Worm (Caenorhabditis elegans) whole organism, young adult: ENCODE data around the gene shc-3.
A peak's percentile ranks its signal among the peaks of the same experiment; 100 is the strongest.

Experiments used
- C17E4.6 ChIP-seq: fragments of 200-800 bp; sonication (Bioruptor generic); IDR thresholded peaks from 2 replicates; pipeline ENCODE4 v1.3.6; 2022; ENCODE audit warnings: missing genetic modification reagents, missing genetic modification characterization, missing compliant biosample characterization
- F10E7.11 ChIP-seq: sonication (generic microtip); optimal IDR thresholded peaks from 2 replicates; lab custom pipeline; 2017; ENCODE audit warnings: mild to moderate bottlenecking, missing genetic modification characterization, moderate library complexity, missing compliant biosample characterization
- F23B12.7 ChIP-seq: sonication (generic microtip); optimal IDR thresholded peaks from 2 replicates; lab custom pipeline; 2017; ENCODE audit warnings: missing genetic modification characterization, mild to moderate bottlenecking, missing compliant biosample characterization, antibody characterized with exemption, moderate library complexity; ENCODE audit not compliant: insufficient read depth
- F33H1.4 ChIP-seq: fragments of 200-800 bp; sonication (Bioruptor generic); IDR thresholded peaks from 2 replicates; pipeline ENCODE4 v1.3.6; 2022; ENCODE audit warnings: missing genetic modification reagents, missing genetic modification characterization, missing compliant biosample characterization
- K12H6.12 ChIP-seq: fragments of 200-800 bp; sonication (Bioruptor generic); optimal IDR thresholded peaks from 2 replicates; lab custom pipeline; 2018; ENCODE audit warnings: mild to moderate bottlenecking, missing genetic modification characterization, missing compliant biosample characterization
- Y79H2A.3 ChIP-seq: fragments of 200-800 bp; sonication (Bioruptor generic); conservative IDR thresholded peaks from 2 replicates; pipeline ENCODE4 v1.3.6; 2022; ENCODE audit warnings: missing genetic modification reagents, missing genetic modification characterization, missing compliant biosample characterization
- ZK185.1 ChIP-seq: sonication (generic microtip); optimal IDR thresholded peaks from 2 replicates; lab custom pipeline; 2016; ENCODE audit warnings: mild to moderate bottlenecking, missing genetic modification characterization, missing compliant biosample characterization; ENCODE audit not compliant: poor library complexity, severe bottlenecking
- aptf-3 ChIP-seq: fragments of 200-800 bp; sonication (Bioruptor generic); IDR thresholded peaks from 2 replicates; pipeline ENCODE4 v1.3.6; 2022; ENCODE audit warnings: missing genetic modification characterization, missing compliant biosample characterization
- athp-1 ChIP-seq: sonication (generic microtip); optimal IDR thresholded peaks from 2 replicates; lab custom pipeline; 2017; ENCODE audit warnings: mild to moderate bottlenecking, missing genetic modification characterization, missing compliant biosample characterization
- attf-5 ChIP-seq: fragments of 200-800 bp; sonication (Bioruptor generic); optimal IDR thresholded peaks from 2 replicates; lab custom pipeline; 2018; ENCODE audit warnings: mild to moderate bottlenecking, missing genetic modification characterization, missing compliant biosample characterization
- bed-2 ChIP-seq: fragments of 200-800 bp; sonication (Bioruptor generic); IDR thresholded peaks from 2 replicates; pipeline ENCODE4 v1.3.6; 2022; ENCODE audit warnings: missing genetic modification reagents, missing genetic modification characterization, missing compliant biosample characterization
- cebp-1 ChIP-seq, 2 experiments: fragments of 200-800 bp in 1 of 2; sonication (Bioruptor generic) in 1 of 2; sonication (generic microtip) in 1 of 2; IDR thresholded peaks in 1 of 2; optimal IDR thresholded peaks in 1 of 2; 2 replicates each; pipeline versions ENCODE4 v1.3.6 to Lab custom; 2017 to 2022; ENCODE audit warnings: missing compliant biosample characterization in 2 of 2, missing genetic modification characterization in 2 of 2, mild to moderate bottlenecking in 1 of 2, missing genetic modification reagents in 1 of 2, moderate library complexity in 1 of 2
- ceh-100 ChIP-seq: fragments of 200-800 bp; sonication (Bioruptor generic); IDR thresholded peaks from 2 replicates; pipeline ENCODE4 v1.3.6; 2022; ENCODE audit warnings: missing genetic modification reagents, missing genetic modification characterization, missing compliant biosample characterization
- ceh-79 ChIP-seq: sonication (generic microtip); optimal IDR thresholded peaks from 2 replicates; lab custom pipeline; 2017; ENCODE audit warnings: mild to moderate bottlenecking, missing genetic modification characterization, missing compliant biosample characterization
- egl-18 ChIP-seq: fragments of 200-800 bp; sonication (Bioruptor generic); IDR thresholded peaks from 2 replicates; pipeline ENCODE4 v1.3.6; 2022; ENCODE audit warnings: missing genetic modification reagents, missing genetic modification characterization, missing compliant biosample characterization
- ets-4 ChIP-seq: fragments of 200-800 bp; sonication (Bioruptor generic); optimal IDR thresholded peaks from 2 replicates; lab custom pipeline; 2018; ENCODE audit warnings: mild to moderate bottlenecking, missing genetic modification characterization, missing compliant biosample characterization
- him-1 ChIP-seq: sonication (generic microtip); optimal IDR thresholded peaks from 2 replicates; lab custom pipeline; 2016; ENCODE audit warnings: missing genotype, missing genetic modification reagents, missing genetic modification characterization, missing compliant biosample characterization
- hmg-20 ChIP-seq: fragments of 200-800 bp; sonication (Bioruptor generic); IDR thresholded peaks from 2 replicates; pipeline ENCODE4 v1.3.6; 2022; ENCODE audit warnings: missing genetic modification reagents, missing genetic modification characterization, missing compliant biosample characterization
- hsf-1 ChIP-seq: fragments of 200-800 bp; sonication (Bioruptor generic); IDR thresholded peaks from 2 replicates; pipeline ENCODE4 v1.3.6; 2022; ENCODE audit warnings: missing genetic modification reagents, missing genetic modification characterization, missing compliant biosample characterization
- lag-1 ChIP-seq: fragments of 200-800 bp; sonication (Bioruptor generic); IDR thresholded peaks from 2 replicates; pipeline ENCODE4 v1.3.6; 2022; ENCODE audit warnings: missing genetic modification reagents, missing genetic modification characterization, missing compliant biosample characterization
- let-607 ChIP-seq, 2 experiments: fragments of 200-800 bp in 1 of 2; sonication (Bioruptor generic) in 1 of 2; sonication (generic microtip) in 1 of 2; optimal IDR thresholded peaks; 2 replicates each; lab custom pipeline; 2016 to 2018; ENCODE audit warnings: mild to moderate bottlenecking in 2 of 2, missing compliant biosample characterization in 2 of 2, missing genetic modification characterization in 2 of 2, moderate library complexity in 2 of 2, missing genotype in 1 of 2
- lin-26 ChIP-seq: fragments of 200-800 bp; sonication (Bioruptor generic); IDR thresholded peaks from 2 replicates; pipeline ENCODE4 v1.3.6; 2022; ENCODE audit warnings: missing genetic modification reagents, missing genetic modification characterization, missing compliant biosample characterization
- lin-35 ChIP-seq, 3 experiments: fragments of 150-350 bp in 2 of 3; sonication (generic microtip) in 1 of 3; optimal IDR thresholded peaks; 2 replicates each; lab custom pipeline; 2014 to 2018; ENCODE audit warnings: missing biosample characterization in 3 of 3, missing genetic modification characterization in 3 of 3, missing genetic modification reagents in 3 of 3
- lin-40 ChIP-seq: sonication (generic microtip); optimal IDR thresholded peaks from 2 replicates; lab custom pipeline; 2016; ENCODE audit warnings: missing genetic modification characterization, mild to moderate bottlenecking, missing compliant biosample characterization, missing genotype, missing genetic modification reagents
- lir-1 ChIP-seq: fragments of 200-800 bp; sonication (Bioruptor generic); conservative IDR thresholded peaks from 2 replicates; pipeline ENCODE4 v1.3.6; 2022; ENCODE audit warnings: missing genetic modification reagents, missing genetic modification characterization, missing compliant biosample characterization
- lsl-1 ChIP-seq: fragments of 200-800 bp; sonication (Bioruptor generic); optimal IDR thresholded peaks from 2 replicates; lab custom pipeline; 2018; ENCODE audit warnings: mild to moderate bottlenecking, missing genetic modification characterization, moderate library complexity, missing compliant biosample characterization
- madf-6 ChIP-seq: fragments of 200-800 bp; sonication (Bioruptor generic); IDR thresholded peaks from 2 replicates; pipeline ENCODE4 v1.3.6; 2022; ENCODE audit warnings: missing genetic modification reagents, missing genetic modification characterization, missing compliant biosample characterization
- mcd-1 ChIP-seq: fragments of 200-800 bp; sonication (Bioruptor generic); IDR thresholded peaks from 2 replicates; pipeline ENCODE4 v1.3.6; 2022; ENCODE audit warnings: missing genetic modification reagents, missing genetic modification characterization, missing compliant biosample characterization
- nhr-179 ChIP-seq: sonication (generic microtip); optimal IDR thresholded peaks from 2 replicates; lab custom pipeline; 2016; ENCODE audit warnings: mild to moderate bottlenecking, missing genetic modification characterization, missing compliant biosample characterization
- nhr-80 ChIP-seq: sonication (generic microtip); optimal IDR thresholded peaks from 2 replicates; lab custom pipeline; 2016; ENCODE audit warnings: missing genetic modification characterization, missing compliant biosample characterization
- nhr-90 ChIP-seq: sonication (generic microtip); optimal IDR thresholded peaks from 2 replicates; lab custom pipeline; 2016; ENCODE audit warnings: missing genotype, mild to moderate bottlenecking, missing genetic modification characterization, missing compliant biosample characterization
- pbrm-1 ChIP-seq: fragments of 200-800 bp; sonication (Bioruptor generic); IDR thresholded peaks from 2 replicates; pipeline ENCODE4 v1.3.6; 2022; ENCODE audit warnings: missing genetic modification reagents, missing genetic modification characterization, missing compliant biosample characterization
- rec-8 ChIP-seq, 2 experiments: sonication (generic microtip); optimal IDR thresholded peaks; 2 replicates each; lab custom pipeline; 2016; ENCODE audit warnings: mild to moderate bottlenecking in 2 of 2, missing genetic modification characterization in 2 of 2, missing genetic modification reagents in 2 of 2, missing genotype in 2 of 2, missing biosample characterization in 1 of 2, missing compliant biosample characterization in 1 of 2, moderate library complexity in 1 of 2
- rpc-1 ChIP-seq, 2 experiments: fragments of 150-350 bp in 1 of 2; sonication (generic microtip) in 1 of 2; optimal IDR thresholded peaks; 2 replicates each; lab custom pipeline; 2014 to 2018; ENCODE audit warnings: missing biosample characterization in 1 of 2, missing genetic modification characterization in 1 of 2, missing genetic modification reagents in 1 of 2, missing genotype in 1 of 2
- snpc-3.4 ChIP-seq: sonication (generic microtip); optimal IDR thresholded peaks from 2 replicates; lab custom pipeline; 2017; ENCODE audit warnings: missing genetic modification characterization, mild to moderate bottlenecking, missing compliant biosample characterization, antibody characterized with exemption, moderate library complexity, missing genotype, missing genetic modification reagents
- somi-1 ChIP-seq: fragments of 200-800 bp; sonication (Bioruptor generic); optimal IDR thresholded peaks from 2 replicates; lab custom pipeline; 2018; ENCODE audit warnings: mild to moderate bottlenecking, missing genetic modification characterization, missing compliant biosample characterization
- tbx-9 ChIP-seq: sonication (generic microtip); optimal IDR thresholded peaks from 2 replicates; lab custom pipeline; 2016; ENCODE audit warnings: borderline replicate concordance, missing genetic modification characterization, inconsistent platforms, missing compliant biosample characterization
- zfh-2 ChIP-seq: fragments of 200-800 bp; sonication (Bioruptor generic); conservative IDR thresholded peaks from 2 replicates; pipeline ENCODE4 v1.3.6; 2022; ENCODE audit warnings: missing genetic modification reagents, missing genetic modification characterization, missing compliant biosample characterization
- zim-3 ChIP-seq: sonication (generic microtip); optimal IDR thresholded peaks from 2 replicates; lab custom pipeline; 2017; ENCODE audit warnings: mild to moderate bottlenecking, missing genetic modification characterization, moderate library complexity, missing compliant biosample characterization
- ztf-22 ChIP-seq: fragments of 200-800 bp; sonication (Bioruptor generic); optimal IDR thresholded peaks from 2 replicates; lab custom pipeline; 2018; ENCODE audit warnings: mild to moderate bottlenecking, missing genetic modification characterization, moderate library complexity, missing compliant biosample characterization
- ztf-25 ChIP-seq: fragments of 200-800 bp; sonication (Bioruptor generic); IDR thresholded peaks from 2 replicates; pipeline ENCODE4 v1.3.6; 2022; ENCODE audit warnings: missing genetic modification reagents, missing genetic modification characterization, missing compliant biosample characterization
- ztf-26 ChIP-seq: sonication (generic microtip); optimal IDR thresholded peaks from 2 replicates; lab custom pipeline; 2017; ENCODE audit warnings: missing genetic modification characterization, missing compliant biosample characterization
- ztf-28 ChIP-seq: fragments of 200-800 bp; sonication (Bioruptor generic); IDR thresholded peaks from 2 replicates; pipeline ENCODE4 v1.3.6; 2022; ENCODE audit warnings: missing genetic modification reagents, missing genetic modification characterization, missing compliant biosample characterization

shc-3 gene

ce11 chrX:13675444-13675843 is 41.9 kb upstream of the shc-3 start (continued):
- peak; percentile 53 for TF ChIP-seq madf-6 (GFP tag; lab: Robert Waterston, UW)
- TF ChIP-seq ztf-22 = no peak
- no peak for TF ChIP-seq lsl-1
- TF ChIP-seq rec-8 (tag; optimal IDR thresholded peaks at IDR 0.05; lab: Kevin White, UChicago) = no peak
- no peak for TF ChIP-seq nhr-179 (tag; lab: Kevin White, UChicago)
- TF ChIP-seq ceh-79 (tag; lab: Kevin White, UChicago) = no peak
- no peak for TF ChIP-seq ceh-100 (GFP tag; lab: Robert Waterston, UW)
- no peak for TF ChIP-seq him-1 (tag; lab: Kevin White, UChicago)
- TF ChIP-seq ztf-25 (GFP tag; lab: Robert Waterston, UW) = no peak
- no peak for TF ChIP-seq ZK185.1 (tag; lab: Kevin White, UChicago)
- no peak for TF ChIP-seq let-607 (tag; optimal IDR thresholded peaks at IDR 0.05; lab: Kevin White, UChicago)
- no peak for TF ChIP-seq egl-18 (GFP tag; lab: Robert Waterston, UW)
- TF ChIP-seq attf-5 (GFP tag; lab: Kevin White, UChicago) = peak; percentile 44
- TF ChIP-seq hmg-20 (GFP tag; lab: Robert Waterston, UW) = no peak
- TF ChIP-seq lin-40 = no peak
- no peak for TF ChIP-seq K12H6.12 (tag; lab: Kevin White, UChicago)
- no peak for TF ChIP-seq snpc-3.4 (tag; lab: Kevin White, UChicago)
- TF ChIP-seq rpc-1 (optimal IDR thresholded peaks at IDR 0.05; lab: Kevin White, UChicago) = no peak
- TF ChIP-seq rpc-1 (tag; optimal IDR thresholded peaks at IDR 0.05; lab: Kevin White, UChicago) = no peak
- no peak for TF ChIP-seq ets-4
- no peak for TF ChIP-seq F10E7.11 (tag; lab: Kevin White, UChicago)
- TF ChIP-seq Y79H2A.3 (GFP tag; lab: Robert Waterston, UW) = no peak
- TF ChIP-seq lag-1 (GFP tag; lab: Robert Waterston, UW) = no peak
- TF ChIP-seq lin-35 (GFP tag; optimal IDR thresholded peaks at IDR 0.05; lab: Kevin White, UChicago) = no peak
- no peak for TF ChIP-seq lir-1 (GFP tag; lab: Robert Waterston, UW)
- no peak for TF ChIP-seq somi-1
- no peak for TF ChIP-seq pbrm-1 (GFP tag; lab: Robert Waterston, UW)

- no peak for TF ChIP-seq ztf-28 (GFP tag; lab: Robert Waterston, UW)
- no peak for TF ChIP-seq cebp-1 (GFP tag; IDR thresholded peaks at IDR 0.05; lab: Robert Waterston, UW)
- TF ChIP-seq cebp-1 (tag; optimal IDR thresholded peaks at IDR 0.05; lab: Kevin White, UChicago) = no peak
- TF ChIP-seq zfh-2 (GFP tag; lab: Robert Waterston, UW) = no peak
- TF ChIP-seq F23B12.7 (tag; lab: Kevin White, UChicago) = no peak
- TF ChIP-seq mcd-1 (GFP tag; lab: Robert Waterston, UW) = no peak
- no peak for TF ChIP-seq lsl-1
- no peak for TF ChIP-seq bed-2 (GFP tag; lab: Robert Waterston, UW)
- no peak for TF ChIP-seq hsf-1 (GFP tag; lab: Robert Waterston, UW)
- no peak for TF ChIP-seq athp-1 (tag; lab: Kevin White, UChicago)
- no peak for TF ChIP-seq C17E4.6 (GFP tag; lab: Robert Waterston, UW)
- no peak for TF ChIP-seq ztf-26
- no peak for TF ChIP-seq nhr-80 (tag; lab: Kevin White, UChicago)
- no peak for TF ChIP-seq aptf-3
- no peak for TF ChIP-seq rpc-1 (optimal IDR thresholded peaks at IDR 0.05; lab: Kevin White, UChicago)
- no peak for TF ChIP-seq rpc-1 (tag; optimal IDR thresholded peaks at IDR 0.05; lab: Kevin White, UChicago)
- TF ChIP-seq tbx-9 (tag; lab: Kevin White, UChicago) = no peak
- TF ChIP-seq ceh-79 (tag; lab: Kevin White, UChicago) = no peak
- TF ChIP-seq lin-26 = no peak
- no peak for TF ChIP-seq F33H1.4 (GFP tag; lab: Robert Waterston, UW)
- no peak for TF ChIP-seq nhr-90 (tag; lab: Kevin White, UChicago)
- no peak for TF ChIP-seq zim-3
- TF ChIP-seq, all 124 proteins: peak for 0
Measured at ce11 chrX:13676892-13677291, 40.4 kb upstream of the shc-3 start, which contains the start of gene gck-4. TSS of gene gck-4 (plus strand) at chrX:13677192.
